Fruit fly (Drosophila melanogaster): ENCODE results near the gene Meltrin.
A peak's percentile ranks its signal among the peaks of the same experiment; 100 is the strongest.

The Meltrin gene

dm6 chr3R:14654976-14655896 is 41.9 kb downstream of the Meltrin start (continued):
- TF ChIP-seq ranshi (GFP tag; IDR thresholded peaks at IDR 0.05) (peak; percentile 94), fd3F (GFP tag; optimal IDR thresholded peaks at IDR 0.05) (peak; percentile 91), CG7786 (GFP tag; optimal IDR thresholded peaks at IDR 0.05) (peak; percentile 90), CG14014 (GFP tag; IDR thresholded peaks at IDR 0.05) (peak; percentile 94), CG17361 (GFP tag; IDR thresholded peaks at IDR 0.05) (peak; percentile 89), org-1 (GFP tag; optimal IDR thresholded peaks at IDR 0.05) (peak; percentile 93), CG9215 (GFP tag; IDR thresholded peaks at IDR 0.05) (peak; percentile 81), Meics (GFP tag; optimal IDR thresholded peaks at IDR 0.05) (peak; percentile 95), CG18262 (tag; optimal IDR thresholded peaks at IDR 0.05) (peak; percentile 94), gsb (GFP tag; IDR thresholded peaks at IDR 0.05) (peak; percentile 87), CG3847 (GFP tag; IDR thresholded peaks at IDR 0.05) (peak; percentile 92), pb (GFP tag; optimal IDR thresholded peaks at IDR 0.05) (peak; percentile 86), CG17568 (GFP tag; optimal IDR thresholded peaks at IDR 0.05) (peak; percentile 94), CG2120 (GFP tag; optimal IDR thresholded peaks at IDR 0.05) (peak; percentile 96), CG12769 (tag; optimal IDR thresholded peaks at IDR 0.05) (peak; percentile 96), Med (GFP tag) (peak; percentile 99), CG3995 (GFP tag; optimal IDR thresholded peaks at IDR 0.05) (peak; percentile 98), Six4 (GFP tag; optimal IDR thresholded peaks at IDR 0.05) (peak; percentile 87), zf30C (GFP tag; optimal IDR thresholded peaks at IDR 0.05) (peak; percentile 26), TFAM (GFP tag; optimal IDR thresholded peaks at IDR 0.05) (peak; percentile 37), zfh1 (GFP tag; IDR thresholded peaks at IDR 0.05) (peak; percentile 94), Chrac-16 (GFP tag; optimal IDR thresholded peaks at IDR 0.05) (peak; percentile 93), CG30431 (GFP tag; optimal IDR thresholded peaks at IDR 0.05) (peak; percentile 90), CG7357 (GFP tag; IDR thresholded peaks at IDR 0.05) (peak; percentile 62; the same call in 2 of the 3 replicates), Side (GFP tag; optimal IDR thresholded peaks at IDR 0.05) (peak; percentile 97), fd102C (GFP tag; optimal IDR thresholded peaks at IDR 0.05) (peak; percentile 43), E2f1 (GFP tag; IDR thresholded peaks at IDR 0.05) (peak; percentile 90), Opbp (GFP tag; IDR thresholded peaks at IDR 0.05; ENCODE audit: partially characterized antibody) (peak; percentile 74), Atf-2 (GFP tag; optimal IDR thresholded peaks at IDR 0.05) (peak; percentile 90), ATbp (GFP tag; optimal IDR thresholded peaks at IDR 0.05) (peak; percentile 89), CG30020 (tag; optimal IDR thresholded peaks at IDR 0.05) (peak; percentile 69), CG12236 (GFP tag; optimal IDR thresholded peaks at IDR 0.05) (peak; percentile 89), CG10979 (tag; optimal IDR thresholded peaks at IDR 0.05) (peak; percentile 93), luna (GFP tag; optimal IDR thresholded peaks at IDR 0.05) (peak; percentile 85), en (GFP tag; optimal IDR thresholded peaks at IDR 0.05) (peak; percentile 85), Hr78 (GFP tag; optimal IDR thresholded peaks at IDR 0.05) (peak in 1 of 2 experiments; percentile 70), CG6254 (GFP tag; optimal IDR thresholded peaks at IDR 0.05) (peak; percentile 82), Mes4 (GFP tag; optimal IDR thresholded peaks at IDR 0.05) (peak; percentile 86), CTCF (GFP tag; optimal IDR thresholded peaks at IDR 0.05) (peak; percentile 69), Hey (tag; optimal IDR thresholded peaks at IDR 0.05) (peak; percentile 81), cad (GFP tag; optimal IDR thresholded peaks at IDR 0.05) (no peak), NfI (GFP tag; optimal IDR thresholded peaks at IDR 0.05) (peak; percentile 94), emc (GFP tag; optimal IDR thresholded peaks at IDR 0.05) (peak; percentile 52), CG3281 (GFP tag; optimal IDR thresholded peaks at IDR 0.05) (peak; percentile 96), tx (GFP tag; optimal IDR thresholded peaks at IDR 0.05) (peak; percentile 78), sd (tag; optimal IDR thresholded peaks at IDR 0.05) (peak; percentile 82), CG8944 (GFP tag; optimal IDR thresholded peaks at IDR 0.05) (peak; percentile 91), CG7839 (tag; optimal IDR thresholded peaks at IDR 0.05) (peak; percentile 95), CG8924 (tag; optimal IDR thresholded peaks at IDR 0.05) (peak; percentile 95)

Measured in whole organism, embryonic.